Fruit fly (Drosophila melanogaster) whole organism, embryonic: ENCODE data around the gene CG3117.

Source experiments
- BEAF-32 ChIP-seq: fragments of 200-800 bp; sonication (Bioruptor generic); optimal IDR thresholded peaks from 3 replicates; lab custom pipeline; 2017; ENCODE audit warnings: missing biosample characterization, missing genetic modification characterization, mild to moderate bottlenecking, moderate library complexity, missing genetic modification reagents
- Bdp1 ChIP-seq: fragments of 200-800 bp; sonication (Bioruptor generic); optimal IDR thresholded peaks from 3 replicates; lab custom pipeline; 2016; ENCODE audit warnings: missing biosample characterization, missing genetic modification characterization
- CG12071 ChIP-seq: fragments of 200-800 bp; sonication (Bioruptor generic); optimal IDR thresholded peaks from 3 replicates; lab custom pipeline; 2018; ENCODE audit warnings: missing biosample characterization, mild to moderate bottlenecking, missing genetic modification characterization
- CG12942 ChIP-seq: fragments of 200-800 bp; sonication (Bioruptor generic); optimal IDR thresholded peaks from 3 replicates; lab custom pipeline; 2016; ENCODE audit warnings: missing biosample characterization, missing genetic modification characterization
- CG13894 ChIP-seq: fragments of 200-800 bp; sonication (Bioruptor generic); optimal IDR thresholded peaks from 3 replicates; lab custom pipeline; 2018; ENCODE audit warnings: missing biosample characterization, mild to moderate bottlenecking, missing genetic modification characterization, moderate library complexity
- CG15269 ChIP-seq: fragments of 200-800 bp; sonication (Bioruptor generic); optimal IDR thresholded peaks from 2 replicates; lab custom pipeline; 2018; ENCODE audit warnings: missing biosample characterization, mild to moderate bottlenecking, missing genetic modification characterization, moderate library complexity
- CG15479 ChIP-seq: fragments of 200-800 bp; sonication (Bioruptor generic); optimal IDR thresholded peaks from 3 replicates; lab custom pipeline; 2019; ENCODE audit warnings: missing biosample characterization, mild to moderate bottlenecking, missing genetic modification characterization, moderate library complexity
- CG16779 ChIP-seq: fragments of 200-800 bp; sonication (Bioruptor generic); IDR thresholded peaks from 2 replicates; pipeline ENCODE4 v1.3.6; 2022; ENCODE audit warnings: missing biosample characterization, missing genetic modification characterization
- CG17568 ChIP-seq: fragments of 200-800 bp; sonication (Bioruptor generic); optimal IDR thresholded peaks from 2 replicates; lab custom pipeline; 2018; ENCODE audit warnings: missing biosample characterization, mild to moderate bottlenecking, missing genetic modification characterization, moderate library complexity
- CG17912 ChIP-seq: fragments of 200-800 bp; sonication (Bioruptor generic); optimal IDR thresholded peaks from 2 replicates; lab custom pipeline; 2018; ENCODE audit warnings: missing biosample characterization, mild to moderate bottlenecking, missing genetic modification characterization
- CG31365 ChIP-seq: fragments of 200-800 bp; sonication (Bioruptor generic); optimal IDR thresholded peaks from 2 replicates; lab custom pipeline; 2018; ENCODE audit warnings: missing biosample characterization, mild to moderate bottlenecking, missing genetic modification characterization
- CG32532 ChIP-seq: fragments of 200-800 bp; sonication (Bioruptor generic); IDR thresholded peaks from 2 replicates; pipeline ENCODE4 v1.3.6; 2022; ENCODE audit warnings: missing biosample characterization, missing genetic modification characterization
- CG33557 ChIP-seq: fragments of 200-800 bp; sonication (Bioruptor generic); optimal IDR thresholded peaks from 2 replicates; lab custom pipeline; 2019; ENCODE audit warnings: missing biosample characterization, mild to moderate bottlenecking, missing genetic modification characterization, moderate library complexity
- CG3726 ChIP-seq: fragments of 200-800 bp; sonication (Bioruptor generic); IDR thresholded peaks from 3 replicates; pipeline ENCODE4, ENCODE4 v1.3.6; 2022; ENCODE audit warnings: missing biosample characterization, missing genetic modification characterization
- CG3838 ChIP-seq: fragments of 200-800 bp; sonication (Bioruptor generic); optimal IDR thresholded peaks from 3 replicates; lab custom pipeline; 2016; ENCODE audit warnings: missing biosample characterization, missing genetic modification characterization
- CG4404 ChIP-seq: fragments of 200-800 bp; sonication (Bioruptor generic); IDR thresholded peaks from 2 replicates; pipeline ENCODE4 v1.3.6; 2022; ENCODE audit warnings: missing biosample characterization, missing genetic modification characterization
- CG5245 ChIP-seq: fragments of 200-800 bp; sonication (Bioruptor generic); optimal IDR thresholded peaks from 3 replicates; lab custom pipeline; 2016; ENCODE audit warnings: missing biosample characterization, missing genetic modification characterization
- CG6689 ChIP-seq: fragments of 200-800 bp; sonication (Bioruptor generic); IDR thresholded peaks from 2 replicates; pipeline ENCODE4 v1.3.6; 2022; ENCODE audit warnings: missing biosample characterization, missing genetic modification characterization
- CG8359 ChIP-seq: fragments of 200-800 bp; sonication (Bioruptor generic); optimal IDR thresholded peaks from 2 replicates; lab custom pipeline; 2017; ENCODE audit warnings: missing biosample characterization, mild to moderate bottlenecking, missing genetic modification characterization, borderline replicate concordance
- CG9817 ChIP-seq: fragments of 200-800 bp; sonication (Bioruptor generic); optimal IDR thresholded peaks from 2 replicates; lab custom pipeline; 2018; ENCODE audit warnings: missing biosample characterization, mild to moderate bottlenecking, missing genetic modification characterization, moderate library complexity
- D19A ChIP-seq: fragments of 200-800 bp; optimal IDR thresholded peaks from 3 replicates; lab custom pipeline; 2019; ENCODE audit warnings: missing biosample characterization, mild to moderate bottlenecking, missing genetic modification characterization, moderate library complexity
- Drgx ChIP-seq: fragments of 200-800 bp; sonication (Bioruptor generic); IDR thresholded peaks from 2 replicates; pipeline ENCODE4 v1.3.6; 2022; ENCODE audit warnings: missing biosample characterization, missing genetic modification characterization
- HLH4C ChIP-seq: fragments of 200-800 bp; sonication (Bioruptor generic); IDR thresholded peaks from 3 replicates; pipeline ENCODE4 v1.3.6; 2022; ENCODE audit warnings: missing biosample characterization, missing genetic modification characterization; ENCODE audit not compliant: partially characterized antibody
- HmgD ChIP-seq: fragments of 200-800 bp; sonication (Bioruptor generic); optimal IDR thresholded peaks from 3 replicates; lab custom pipeline; 2016; ENCODE audit warnings: missing biosample characterization, missing genetic modification characterization
- HmgZ ChIP-seq: fragments of 200-800 bp; sonication (Bioruptor generic); optimal IDR thresholded peaks from 2 replicates; lab custom pipeline; 2018; ENCODE audit warnings: missing biosample characterization, mild to moderate bottlenecking, missing genetic modification characterization
- Hr51 ChIP-seq, 2 experiments: fragments of 200-800 bp; sonication (Bioruptor generic); optimal IDR thresholded peaks; 2 replicates in 1 of 2; 3 replicates in 1 of 2; lab custom pipeline; 2016 to 2018; ENCODE audit warnings: missing biosample characterization in 2 of 2, missing genetic modification characterization in 2 of 2, mild to moderate bottlenecking in 1 of 2, moderate library complexity in 1 of 2
- Mes4 ChIP-seq: fragments of 200-800 bp; sonication (Bioruptor generic); optimal IDR thresholded peaks from 2 replicates; lab custom pipeline; 2016; ENCODE audit warnings: missing biosample characterization, missing genetic modification characterization
- Mrtf ChIP-seq: fragments of 200-800 bp; sonication (Bioruptor generic); IDR thresholded peaks from 3 replicates; pipeline ENCODE4 v1.3.6; 2022; ENCODE audit warnings: missing biosample characterization, missing genetic modification characterization
- NK7.1 ChIP-seq: fragments of 200-800 bp; sonication (Bioruptor generic); optimal IDR thresholded peaks from 3 replicates; lab custom pipeline; 2016; ENCODE audit warnings: missing biosample characterization, missing genetic modification characterization
- Ptx1 ChIP-seq: fragments of 200-800 bp; sonication (Bioruptor generic); IDR thresholded peaks from 2 replicates; pipeline ENCODE4 v1.3.6; 2022; ENCODE audit warnings: missing biosample characterization, missing genetic modification characterization
- Rx ChIP-seq: fragments of 200-800 bp; sonication (Bioruptor generic); IDR thresholded peaks from 2 replicates; pipeline ENCODE4 v1.3.6; 2022; ENCODE audit warnings: missing biosample characterization, missing genetic modification characterization
- Sox102F ChIP-seq: fragments of 200-800 bp; sonication (Bioruptor generic); optimal IDR thresholded peaks from 2 replicates; lab custom pipeline; 2018; ENCODE audit warnings: missing biosample characterization, mild to moderate bottlenecking, missing genetic modification characterization, moderate library complexity
- Xbp1 ChIP-seq: fragments of 200-800 bp; sonication (Bioruptor generic); optimal IDR thresholded peaks from 3 replicates; lab custom pipeline; 2016; ENCODE audit warnings: missing biosample characterization, mild to moderate bottlenecking, missing genetic modification characterization
- ab ChIP-seq: fragments of 200-800 bp; sonication (Bioruptor generic); optimal IDR thresholded peaks from 2 replicates; lab custom pipeline; 2016; ENCODE audit warnings: missing biosample characterization, missing genetic modification characterization
- ato ChIP-seq: fragments of 200-800 bp; sonication (Bioruptor generic); IDR thresholded peaks from 2 replicates; pipeline ENCODE4 v1.3.6; 2022; ENCODE audit warnings: missing biosample characterization, missing genetic modification characterization; ENCODE audit not compliant: partially characterized antibody
- cato ChIP-seq: fragments of 200-800 bp; sonication (Bioruptor generic); optimal IDR thresholded peaks from 2 replicates; lab custom pipeline; 2016; ENCODE audit warnings: missing biosample characterization, missing genetic modification characterization, borderline replicate concordance
- croc ChIP-seq: fragments of 200-800 bp; sonication (Bioruptor generic); conservative IDR thresholded peaks from 3 replicates; pipeline ENCODE4 v1.3.6; 2022; ENCODE audit warnings: missing biosample characterization, missing genetic modification characterization
- da ChIP-seq: fragments of 200-800 bp; sonication (Bioruptor generic); optimal IDR thresholded peaks from 2 replicates; lab custom pipeline; 2016; ENCODE audit warnings: missing biosample characterization, missing genetic modification characterization
- dpn ChIP-seq, 2 experiments: fragments of 200-800 bp; sonication (Bioruptor generic); optimal IDR thresholded peaks; 3 replicates each; lab custom pipeline; 2016; ENCODE audit warnings: missing biosample characterization in 2 of 2, missing genetic modification characterization in 2 of 2
- ftz-f1 ChIP-seq: fragments of 200-800 bp; sonication (Bioruptor generic); optimal IDR thresholded peaks from 2 replicates; lab custom pipeline; 2016; ENCODE audit warnings: missing biosample characterization, missing genetic modification characterization
- gsb-n ChIP-seq: fragments of 200-800 bp; sonication (Bioruptor generic); optimal IDR thresholded peaks from 3 replicates; lab custom pipeline; 2018; ENCODE audit warnings: missing biosample characterization, mild to moderate bottlenecking, missing genetic modification characterization
- jumu ChIP-seq: fragments of 200-800 bp; sonication (Bioruptor generic); optimal IDR thresholded peaks from 3 replicates; lab custom pipeline; 2016; ENCODE audit warnings: missing biosample characterization, missing genetic modification characterization
- nerfin-2 ChIP-seq: fragments of 200-800 bp; sonication (Bioruptor generic); IDR thresholded peaks from 2 replicates; pipeline ENCODE4 v1.3.6; 2022; ENCODE audit warnings: missing biosample characterization, missing genetic modification characterization; ENCODE audit not compliant: partially characterized antibody
- oc ChIP-seq: fragments of 200-800 bp; sonication (Bioruptor generic); optimal IDR thresholded peaks from 2 replicates; lab custom pipeline; 2018; ENCODE audit warnings: missing biosample characterization, mild to moderate bottlenecking, missing genetic modification characterization, moderate library complexity
- onecut ChIP-seq: fragments of 200-800 bp; sonication (Bioruptor generic); IDR thresholded peaks from 2 replicates; pipeline ENCODE4 v1.3.6; 2022; ENCODE audit warnings: missing biosample characterization, missing genetic modification characterization
- phol ChIP-seq: fragments of 200-800 bp; sonication (Bioruptor generic); optimal IDR thresholded peaks from 3 replicates; lab custom pipeline; 2018; ENCODE audit warnings: missing biosample characterization, mild to moderate bottlenecking, missing genetic modification characterization, moderate library complexity
- pum ChIP-seq: fragments of 200-800 bp; sonication (Bioruptor generic); optimal IDR thresholded peaks from 2 replicates; lab custom pipeline; 2016; ENCODE audit warnings: missing biosample characterization, missing genetic modification characterization
- sna ChIP-seq: fragments of 200-800 bp; sonication (Bioruptor generic); IDR thresholded peaks from 2 replicates; pipeline ENCODE4 v1.3.6; 2022; ENCODE audit warnings: missing biosample characterization, missing genetic modification characterization; ENCODE audit not compliant: partially characterized antibody
- wdn ChIP-seq: fragments of 200-800 bp; sonication (Bioruptor generic); IDR thresholded peaks from 2 replicates; pipeline ENCODE4 v1.3.6; 2022; ENCODE audit warnings: missing biosample characterization, missing genetic modification characterization

Gene CG3117

DNA sequence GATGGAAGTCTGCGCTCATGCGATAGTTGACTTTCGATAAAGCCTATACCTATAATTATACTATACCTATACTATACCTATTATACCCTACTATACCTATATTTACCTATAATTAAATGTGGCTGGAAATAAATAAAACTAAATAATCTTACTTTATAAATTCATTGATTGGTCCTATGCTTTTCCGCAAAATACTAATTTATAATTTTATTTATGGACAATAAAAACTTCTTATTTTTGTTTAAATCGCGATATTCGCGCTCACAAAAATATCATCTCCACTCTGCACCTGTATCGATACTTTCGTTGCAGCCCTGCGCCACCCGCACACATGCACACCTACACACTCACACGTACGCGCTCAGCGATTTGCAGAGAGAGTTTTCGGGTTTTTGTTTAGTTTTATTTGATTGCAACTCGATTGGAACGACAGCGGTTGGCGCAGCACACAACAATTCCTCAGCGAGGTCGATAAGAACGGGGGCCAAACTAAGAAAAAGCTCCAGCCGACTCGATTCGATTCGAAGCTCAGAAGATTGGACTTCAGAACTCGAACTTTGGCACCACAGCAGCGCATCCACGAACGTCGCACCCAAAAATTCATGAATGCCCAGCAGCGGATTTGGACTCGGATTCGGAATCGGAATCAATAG lies 27.7 kb upstream of the CG3117 start, which contains the start of gene CG8814 (continued):
- peak; percentile 43 for TF ChIP-seq jumu
- peak; percentile 65 for TF ChIP-seq CG9817 (tag; lab: Kevin White, UChicago)
- peak; percentile 74 for TF ChIP-seq CG6689 (GFP tag; lab: Robert Waterston, UW)
- TF ChIP-seq wdn (GFP tag; lab: Robert Waterston, UW) = 0 out of 2 replicates have a peak, but pooled peaks have one; percentile 3
- TF ChIP-seq oc (tag; lab: Kevin White, UChicago) = no peak
- TF ChIP-seq CG4404 = peak; percentile 80
- peak; percentile 48 for TF ChIP-seq cato
- TF ChIP-seq CG15479 (GFP tag; lab: Kevin White, UChicago) = no peak
- TF ChIP-seq Ptx1 (GFP tag; lab: Robert Waterston, UW) = peak; percentile 79
- TF ChIP-seq ab = no peak
- TF ChIP-seq Xbp1 (GFP tag; lab: Kevin White, UChicago) = peak; percentile 75
- peak; percentile 34 for TF ChIP-seq CG12071
- TF ChIP-seq sna = no peak
- peak; percentile 46 for TF ChIP-seq gsb-n
- TF ChIP-seq CG12942 (GFP tag; lab: Kevin White, UChicago) = peak; percentile 65
- no peak for TF ChIP-seq CG3726
- TF ChIP-seq da = no peak
- TF ChIP-seq phol (tag; lab: Kevin White, UChicago) = peak; percentile 88
- peak; percentile 75 for TF ChIP-seq D19A (tag; lab: Kevin White, UChicago)
- TF ChIP-seq Drgx (GFP tag; lab: Robert Waterston, UW) = peak; percentile 53
- peak; percentile 29 for TF ChIP-seq CG13894 (tag; lab: Kevin White, UChicago)
- TF ChIP-seq Rx (GFP tag; lab: Robert Waterston, UW) = 0 out of 2 replicates have a peak, but pooled peaks have one; percentile 43
- no peak for TF ChIP-seq CG17568
- peak; percentile 79 for TF ChIP-seq CG32532 (GFP tag; lab: Robert Waterston, UW)
- TF ChIP-seq CG31365 (tag; lab: Kevin White, UChicago) = no peak
- no peak for TF ChIP-seq CG3838 (GFP tag; lab: Kevin White, UChicago)
- TF ChIP-seq Mrtf = 0 out of 3 replicates have a peak, but pooled peaks have one; percentile 58
- TF ChIP-seq pum (GFP tag; lab: Kevin White, UChicago) = no peak
- no peak for TF ChIP-seq CG8359 (GFP tag; lab: Kevin White, UChicago)
- TF ChIP-seq Sox102F (GFP tag; lab: Kevin White, UChicago) = peak; percentile 54
- TF ChIP-seq CG5245 (GFP tag; lab: Kevin White, UChicago) = peak; percentile 18
- no peak for TF ChIP-seq CG17912 (GFP tag; lab: Kevin White, UChicago)
- peak; percentile 66; the same call in 2 of the 3 replicates for TF ChIP-seq HLH4C (GFP tag; lab: Robert Waterston, UW)
- TF ChIP-seq CG16779 = no peak
- TF ChIP-seq Mes4 (GFP tag; lab: Kevin White, UChicago) = no peak
- TF ChIP-seq onecut (GFP tag; lab: Robert Waterston, UW) = no peak
- no peak for TF ChIP-seq HmgD (GFP tag; lab: Kevin White, UChicago)
- TF ChIP-seq ato (GFP tag; lab: Robert Waterston, UW) = no peak
- peak; percentile 27 to 75 for TF ChIP-seq dpn (GFP tag; optimal IDR thresholded peaks at IDR 0.05; lab: Kevin White, UChicago)
- TF ChIP-seq ftz-f1 (GFP tag; lab: Kevin White, UChicago) = no peak
- TF ChIP-seq Hr51 (GFP tag; optimal IDR thresholded peaks at IDR 0.05; lab: Kevin White, UChicago) = peak; percentile 66
- TF ChIP-seq HmgZ (tag; lab: Kevin White, UChicago) = no peak
- TF ChIP-seq BEAF-32 (GFP tag; lab: Kevin White, UChicago) = peak; percentile 97
- peak; percentile 53 for TF ChIP-seq CG15269 (tag; lab: Kevin White, UChicago)
- TF ChIP-seq CG33557 (GFP tag; lab: Kevin White, UChicago) = peak; percentile 40
- TF ChIP-seq croc = peak; percentile 51; the same call in 2 of the 3 replicates
- no peak for TF ChIP-seq NK7.1 (GFP tag; lab: Kevin White, UChicago)
- TF ChIP-seq Bdp1 = no peak
- no peak for TF ChIP-seq nerfin-2 (GFP tag; lab: Robert Waterston, UW)
